Worm (Caenorhabditis elegans) whole organism, L3 larva: ENCODE results near the gene piki-1.

Experiments
- R02D3.7 ChIP-seq: fragments of 150-350 bp; optimal IDR thresholded peaks from 2 replicates; lab custom pipeline; 2014; ENCODE audit warnings: missing biosample characterization, missing genetic modification characterization
- ZK546.5 ChIP-seq: sonication (generic microtip); optimal IDR thresholded peaks from 2 replicates; lab custom pipeline; 2017; ENCODE audit warnings: missing biosample characterization, missing genetic modification characterization
- aly-2 ChIP-seq: fragments of 150-350 bp; optimal IDR thresholded peaks from 2 replicates; lab custom pipeline; 2014; ENCODE audit warnings: missing biosample characterization, missing genetic modification characterization
- ama-1 ChIP-seq: fragments of 150-350 bp; optimal IDR thresholded peaks from 2 replicates; lab custom pipeline; 2018
- ceh-16 ChIP-seq: sonication (generic microtip); optimal IDR thresholded peaks from 2 replicates; lab custom pipeline; 2017; ENCODE audit warnings: missing biosample characterization, missing genetic modification characterization
- ceh-28 ChIP-seq: fragments of 150-350 bp; optimal IDR thresholded peaks from 2 replicates; lab custom pipeline; 2014; ENCODE audit warnings: missing biosample characterization, missing genetic modification reagents, missing genetic modification characterization
- ceh-82 ChIP-seq: fragments of 150-350 bp; optimal IDR thresholded peaks from 2 replicates; lab custom pipeline; 2014; ENCODE audit warnings: missing biosample characterization, missing genetic modification characterization
- ceh-9 ChIP-seq: sonication (generic microtip); optimal IDR thresholded peaks from 2 replicates; lab custom pipeline; 2018; ENCODE audit warnings: missing biosample characterization, missing genetic modification characterization
- daf-12 ChIP-seq: fragments of 150-350 bp; optimal IDR thresholded peaks from 2 replicates; lab custom pipeline; 2014; ENCODE audit warnings: missing biosample characterization, missing genetic modification reagents, missing genetic modification characterization
- egl-27 ChIP-seq: sonication (generic microtip); optimal IDR thresholded peaks from 4 replicates; lab custom pipeline; 2017; ENCODE audit warnings: missing biosample characterization, missing genetic modification reagents, missing genetic modification characterization
- egl-5 ChIP-seq: fragments of 150-350 bp; optimal IDR thresholded peaks from 2 replicates; lab custom pipeline; 2017; ENCODE audit warnings: missing biosample characterization, missing genetic modification reagents, missing genetic modification characterization, inconsistent platforms
- elt-1 ChIP-seq: fragments of 150-350 bp; optimal IDR thresholded peaks from 2 replicates; lab custom pipeline; 2014; ENCODE audit warnings: missing biosample characterization, missing genetic modification characterization
- elt-2 ChIP-seq: sonication (generic microtip); optimal IDR thresholded peaks from 2 replicates; lab custom pipeline; 2016; ENCODE audit warnings: missing genetic modification reagents, mild to moderate bottlenecking, missing genetic modification characterization, missing compliant biosample characterization
- elt-3 ChIP-seq, 3 experiments: fragments of 150-350 bp in 1 of 3; sonication (generic microtip) in 2 of 3; optimal IDR thresholded peaks; 2 replicates in 2 of 3; 4 replicates in 1 of 3; lab custom pipeline; 2014 to 2017; ENCODE audit warnings: missing biosample characterization in 3 of 3, missing genetic modification characterization in 3 of 3
- eor-1 ChIP-seq, 2 experiments: fragments of 150-350 bp; optimal IDR thresholded peaks; 2 replicates each; lab custom pipeline; 2014 to 2018; ENCODE audit warnings: missing biosample characterization in 2 of 2, missing genetic modification characterization in 2 of 2
- fkh-10 ChIP-seq: sonication (generic microtip); optimal IDR thresholded peaks from 2 replicates; lab custom pipeline; 2017; ENCODE audit warnings: missing biosample characterization, missing genetic modification reagents, missing genetic modification characterization
- fkh-2 ChIP-seq: fragments of 150-350 bp; optimal IDR thresholded peaks from 2 replicates; lab custom pipeline; 2014; ENCODE audit warnings: missing biosample characterization, missing genetic modification reagents, missing genetic modification characterization
- fos-1 ChIP-seq: fragments of 150-350 bp; optimal IDR thresholded peaks from 2 replicates; lab custom pipeline; 2014; ENCODE audit warnings: missing biosample characterization, missing genetic modification characterization
- hmg-11 ChIP-seq: sonication (generic microtip); optimal IDR thresholded peaks from 2 replicates; lab custom pipeline; 2016; ENCODE audit warnings: missing genetic modification characterization, missing compliant biosample characterization
- jun-1 ChIP-seq: fragments of 150-350 bp; optimal IDR thresholded peaks from 2 replicates; lab custom pipeline; 2014; ENCODE audit warnings: missing biosample characterization, missing genetic modification reagents, missing genetic modification characterization
- lin-15B ChIP-seq: fragments of 150-350 bp; optimal IDR thresholded peaks from 2 replicates; lab custom pipeline; 2014; ENCODE audit warnings: missing biosample characterization, missing genetic modification characterization
- lin-39 ChIP-seq: fragments of 150-350 bp; optimal IDR thresholded peaks from 2 replicates; lab custom pipeline; 2018; ENCODE audit warnings: missing biosample characterization, missing genetic modification reagents, missing genetic modification characterization
- lsy-12 ChIP-seq: sonication (generic microtip); optimal IDR thresholded peaks from 2 replicates; lab custom pipeline; 2016; ENCODE audit warnings: mild to moderate bottlenecking, missing genetic modification characterization, missing compliant biosample characterization
- mdl-1 ChIP-seq: fragments of 150-350 bp; optimal IDR thresholded peaks from 2 replicates; lab custom pipeline; 2014; ENCODE audit warnings: missing biosample characterization, missing genetic modification characterization
- mml-1 ChIP-seq: fragments of 150-350 bp; sonication (generic microtip); optimal IDR thresholded peaks from 3 replicates; lab custom pipeline; 2014; ENCODE audit warnings: missing biosample characterization, missing genetic modification characterization
- nfya-1 ChIP-seq: sonication (generic microtip); optimal IDR thresholded peaks from 2 replicates; lab custom pipeline; 2017; ENCODE audit warnings: missing genetic modification characterization, mild to moderate bottlenecking, missing compliant biosample characterization, antibody characterized with exemption, moderate library complexity; ENCODE audit not compliant: insufficient read depth
- nhr-11 ChIP-seq: fragments of 150-350 bp; optimal IDR thresholded peaks from 2 replicates; lab custom pipeline; 2014; ENCODE audit warnings: missing biosample characterization, missing genetic modification characterization
- nhr-12 ChIP-seq: fragments of 150-350 bp; optimal IDR thresholded peaks from 2 replicates; lab custom pipeline; 2014; ENCODE audit warnings: missing biosample characterization, missing genetic modification characterization
- nhr-23 ChIP-seq: fragments of 150-350 bp; optimal IDR thresholded peaks from 2 replicates; lab custom pipeline; 2014; ENCODE audit warnings: missing biosample characterization, missing genetic modification reagents, missing genetic modification characterization
- nhr-237 ChIP-seq: fragments of 150-350 bp; optimal IDR thresholded peaks from 2 replicates; lab custom pipeline; 2014; ENCODE audit warnings: missing biosample characterization, missing genetic modification characterization
- nhr-25 ChIP-seq: sonication (generic microtip); optimal IDR thresholded peaks from 2 replicates; lab custom pipeline; 2017; ENCODE audit warnings: missing biosample characterization, missing genetic modification characterization
- nhr-28 ChIP-seq: fragments of 150-350 bp; optimal IDR thresholded peaks from 2 replicates; lab custom pipeline; 2014; ENCODE audit warnings: missing biosample characterization, missing genetic modification characterization
- nhr-43 ChIP-seq: sonication (generic microtip); optimal IDR thresholded peaks from 2 replicates; lab custom pipeline; 2016; ENCODE audit warnings: mild to moderate bottlenecking, missing genetic modification characterization, missing compliant biosample characterization; ENCODE audit not compliant: poor library complexity, severe bottlenecking
- nhr-67 ChIP-seq: fragments of 150-350 bp; optimal IDR thresholded peaks from 2 replicates; lab custom pipeline; 2014; ENCODE audit warnings: missing biosample characterization, missing genetic modification characterization
- nhr-76 ChIP-seq: fragments of 150-350 bp; sonication (generic microtip); optimal IDR thresholded peaks from 5 replicates; lab custom pipeline; 2014; ENCODE audit warnings: missing biosample characterization, missing genetic modification characterization
- nhr-77 ChIP-seq: fragments of 150-350 bp; optimal IDR thresholded peaks from 2 replicates; lab custom pipeline; 2014; ENCODE audit warnings: missing biosample characterization, missing genetic modification characterization
- pha-4 ChIP-seq: fragments of 150-350 bp; optimal IDR thresholded peaks from 2 replicates; lab custom pipeline; 2014; ENCODE audit warnings: missing biosample characterization, missing genetic modification reagents, missing genetic modification characterization
- pqm-1 ChIP-seq: fragments of 150-350 bp; optimal IDR thresholded peaks from 2 replicates; lab custom pipeline; 2017; ENCODE audit warnings: missing biosample characterization, missing genetic modification characterization, inconsistent platforms
- sea-2 ChIP-seq: fragments of 150-350 bp; sonication (generic microtip); optimal IDR thresholded peaks from 4 replicates; lab custom pipeline; 2014; ENCODE audit warnings: missing biosample characterization, missing genetic modification reagents, missing genetic modification characterization
- skn-1 ChIP-seq: fragments of 150-350 bp; optimal IDR thresholded peaks from 2 replicates; lab custom pipeline; 2014; ENCODE audit warnings: missing biosample characterization, missing genetic modification characterization
- snpc-4 ChIP-seq: fragments of 150-350 bp; optimal IDR thresholded peaks from 2 replicates; lab custom pipeline; 2014; ENCODE audit warnings: missing biosample characterization, missing genetic modification characterization
- tbx-2 ChIP-seq: sonication (generic microtip); optimal IDR thresholded peaks from 2 replicates; lab custom pipeline; 2016; ENCODE audit warnings: mild to moderate bottlenecking, missing genetic modification characterization, missing compliant biosample characterization
- unc-39 ChIP-seq: sonication (generic microtip); optimal IDR thresholded peaks from 4 replicates; lab custom pipeline; 2017; ENCODE audit warnings: missing biosample characterization, missing genetic modification characterization
- unc-62 ChIP-seq: fragments of 150-350 bp; sonication (generic microtip); optimal IDR thresholded peaks from 4 replicates; lab custom pipeline; 2014; ENCODE audit warnings: missing biosample characterization, missing genetic modification reagents, missing genetic modification characterization
- zag-1 ChIP-seq: fragments of 150-350 bp; optimal IDR thresholded peaks from 2 replicates; lab custom pipeline; 2014; ENCODE audit warnings: missing biosample characterization, missing genetic modification characterization
- ztf-11 ChIP-seq: fragments of 150-350 bp; optimal IDR thresholded peaks from 2 replicates; lab custom pipeline; 2014; ENCODE audit warnings: missing biosample characterization, missing genetic modification characterization
- ztf-4 ChIP-seq: fragments of 150-350 bp; optimal IDR thresholded peaks from 2 replicates; lab custom pipeline; 2014; ENCODE audit warnings: missing biosample characterization, missing genetic modification characterization

piki-1 gene

DNA sequence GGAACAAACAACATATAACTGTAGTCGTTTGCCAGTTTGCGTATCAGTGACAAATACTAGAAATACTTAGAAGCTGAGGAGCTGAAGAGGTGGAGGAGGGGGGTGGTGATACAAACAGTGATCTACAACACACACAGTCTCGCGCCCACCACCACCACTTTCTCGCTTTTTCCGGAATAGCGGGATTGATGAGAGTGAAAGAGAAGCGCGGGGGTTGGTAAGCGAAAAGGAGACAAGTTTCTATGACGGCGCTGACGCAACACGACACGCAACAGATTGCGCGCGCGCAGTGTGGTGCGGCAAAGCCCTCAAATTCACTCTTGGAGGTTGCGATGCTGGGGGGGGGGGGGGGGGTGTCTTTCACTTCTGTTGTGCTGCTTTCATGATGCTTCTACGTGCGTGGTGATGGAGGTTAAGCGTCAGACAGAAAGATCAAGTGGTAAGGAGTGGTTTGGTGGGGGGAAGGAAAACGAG is 31.6 kb upstream of the piki-1 start, which contains the start of gene kin-20:
Gene kin-20, minus strand, starts transcription at position 51 of the 474 bp plus-strand sequence.
- no peak for TF ChIP-seq tbx-2 (tag; lab: Kevin White, UChicago)
- TF ChIP-seq eor-1 (tag; optimal IDR thresholded peaks at IDR 0.05; lab: Kevin White, UChicago): no peak
- no peak for TF ChIP-seq ceh-9 (tag; lab: Kevin White, UChicago)
- no peak for TF ChIP-seq nhr-76 (tag; lab: Kevin White, UChicago)
- peak; percentile 65 for TF ChIP-seq nhr-25 (tag; lab: Kevin White, UChicago)
- no peak for TF ChIP-seq daf-12 (tag; lab: Kevin White, UChicago)
- TF ChIP-seq nhr-237: no peak
- TF ChIP-seq unc-62 (GFP tag; lab: Kevin White, UChicago): no peak
- TF ChIP-seq pha-4: peak; percentile 15
- no peak for TF ChIP-seq nhr-12 (tag; lab: Kevin White, UChicago)
- TF ChIP-seq nfya-1 (tag; lab: Kevin White, UChicago): no peak
- TF ChIP-seq egl-5 (tag; lab: Kevin White, UChicago): no peak
- peak; percentile 16 for TF ChIP-seq nhr-23 (tag; lab: Kevin White, UChicago)
- no peak for TF ChIP-seq unc-39 (tag; lab: Kevin White, UChicago)
- no peak for TF ChIP-seq ztf-11 (tag; lab: Kevin White, UChicago)
- no peak for TF ChIP-seq ceh-82 (tag; lab: Kevin White, UChicago)
- no peak for TF ChIP-seq zag-1 (tag; lab: Kevin White, UChicago)
- TF ChIP-seq ztf-4 (tag; lab: Kevin White, UChicago): no peak
- no peak for TF ChIP-seq jun-1 (tag; lab: Kevin White, UChicago)
- no peak for TF ChIP-seq nhr-67 (tag; lab: Kevin White, UChicago)
- TF ChIP-seq elt-3 (tag; optimal IDR thresholded peaks at IDR 0.05; lab: Kevin White, UChicago): no peak
- TF ChIP-seq elt-1 (tag; lab: Kevin White, UChicago): no peak
- no peak for TF ChIP-seq egl-27 (tag; lab: Kevin White, UChicago)
- no peak for TF ChIP-seq ceh-28 (tag; lab: Kevin White, UChicago)

DNA sequence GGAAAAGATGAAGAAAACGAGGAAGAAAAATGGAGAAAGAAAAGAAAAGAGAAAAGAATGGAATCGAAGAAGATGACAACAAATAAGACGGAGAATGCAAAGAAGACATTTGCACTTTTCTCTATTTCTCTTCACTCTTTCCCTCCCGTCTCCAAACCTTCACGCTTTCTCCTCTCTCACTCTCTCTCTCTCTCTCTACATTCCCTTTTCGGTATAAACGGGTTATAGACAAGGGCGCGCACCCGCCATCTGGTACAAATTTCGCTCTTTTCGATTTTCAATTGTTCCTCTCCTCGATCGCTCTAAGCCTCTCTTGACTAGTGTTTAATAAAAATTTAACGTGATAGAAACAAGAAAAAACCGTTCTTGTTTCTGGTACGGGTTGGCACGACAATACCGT is 30.6 kb upstream of the piki-1 start:
- TF ChIP-seq R02D3.7 (tag; lab: Kevin White, UChicago) (peak; percentile 21), nfya-1 (tag; lab: Kevin White, UChicago) (peak; percentile 85), ZK546.5 (tag; lab: Kevin White, UChicago) (no peak), nhr-25 (tag; lab: Kevin White, UChicago) (peak; percentile 95), skn-1 (tag; lab: Kevin White, UChicago) (peak; percentile 72), ztf-11 (tag; lab: Kevin White, UChicago) (no peak), jun-1 (tag; lab: Kevin White, UChicago) (peak; percentile 32), ceh-82 (tag; lab: Kevin White, UChicago) (no peak), nhr-11 (peak; percentile 35), fkh-10 (peak; percentile 53), nhr-67 (tag; lab: Kevin White, UChicago) (no peak), unc-39 (tag; lab: Kevin White, UChicago) (no peak), daf-12 (tag; lab: Kevin White, UChicago) (no peak), lin-39 (tag; lab: Kevin White, UChicago) (peak; percentile 29), unc-62 (GFP tag; lab: Kevin White, UChicago) (peak; percentile 34), ztf-4 (tag; lab: Kevin White, UChicago) (no peak), ceh-9 (tag; lab: Kevin White, UChicago) (peak; percentile 45), egl-27 (tag; lab: Kevin White, UChicago) (peak; percentile 72), nhr-28 (no peak), lsy-12 (tag; lab: Kevin White, UChicago) (peak; percentile 22), mml-1 (tag; lab: Kevin White, UChicago) (no peak), fkh-2 (no peak), nhr-23 (tag; lab: Kevin White, UChicago) (peak; percentile 95), nhr-237 (no peak), nhr-12 (tag; lab: Kevin White, UChicago) (no peak), ceh-16 (no peak), fos-1 (no peak), aly-2 (no peak), hmg-11 (tag; lab: Kevin White, UChicago) (peak; percentile 71), elt-3 (tag; optimal IDR thresholded peaks at IDR 0.05; lab: Kevin White, UChicago) (peak in 1 of 3 experiments; percentile 39), pha-4 (peak; percentile 67), elt-2 (tag; lab: Kevin White, UChicago) (peak; percentile 32), nhr-43 (peak; percentile 91), zag-1 (tag; lab: Kevin White, UChicago) (no peak), ceh-28 (tag; lab: Kevin White, UChicago) (peak; percentile 26), nhr-77 (tag; lab: Kevin White, UChicago) (no peak), snpc-4 (peak; percentile 63), egl-5 (tag; lab: Kevin White, UChicago) (no peak), mdl-1 (peak; percentile 49), eor-1 (tag; optimal IDR thresholded peaks at IDR 0.05; lab: Kevin White, UChicago) (no peak), ama-1 (no peak), tbx-2 (tag; lab: Kevin White, UChicago) (peak; percentile 46), lin-15B (tag; lab: Kevin White, UChicago) (peak; percentile 24), sea-2 (GFP tag; lab: Kevin White, UChicago) (peak; percentile 71), nhr-76 (tag; lab: Kevin White, UChicago) (no peak), elt-1 (tag; lab: Kevin White, UChicago) (peak; percentile 79), pqm-1 (no peak)
- TF ChIP-seq, all 47 proteins: peak for 25
